Worm (Caenorhabditis elegans): ENCODE results near the gene ceh-89.

The ceh-89 gene

ce11 chrX:14169569-14170031 is 27.9 kb downstream of the ceh-89 start, which contains the start of gene sym-4 (continued):
- no peak for TF ChIP-seq F37B4.10 (GFP tag; IDR thresholded peaks at IDR 0.05)
- TF ChIP-seq aptf-2 (GFP tag; conservative IDR thresholded peaks at IDR 0.05): no peak
- peak; percentile 89 for TF ChIP-seq zfh-2 (GFP tag; conservative IDR thresholded peaks at IDR 0.05)
- TF ChIP-seq ztf-26 (tag; optimal IDR thresholded peaks at IDR 0.05): peak; percentile 89
- no peak for TF ChIP-seq Y95B8A.8 (GFP tag; IDR thresholded peaks at IDR 0.05)
- peak; percentile 98 for TF ChIP-seq attf-5 (GFP tag; optimal IDR thresholded peaks at IDR 0.05)
- peak; percentile 85 for TF ChIP-seq C06A6.2 (GFP tag; conservative IDR thresholded peaks at IDR 0.05)
- TF ChIP-seq lag-1 (GFP tag; IDR thresholded peaks at IDR 0.05): no peak
- TF ChIP-seq let-607 (tag; optimal IDR thresholded peaks at IDR 0.05): peak; percentile 69
- peak; percentile 15 for TF ChIP-seq lsy-27 (tag; optimal IDR thresholded peaks at IDR 0.05; ENCODE audit: borderline replicate concordance, insufficient read depth)
- peak; percentile 100 for TF ChIP-seq nhr-80 (tag; optimal IDR thresholded peaks at IDR 0.05)
- TF ChIP-seq somi-1 (GFP tag; optimal IDR thresholded peaks at IDR 0.05): peak; percentile 69
- TF ChIP-seq F33H1.4 (GFP tag; IDR thresholded peaks at IDR 0.05): no peak
- no peak for TF ChIP-seq B0019.2 (GFP tag; conservative IDR thresholded peaks at IDR 0.05)
- no peak for TF ChIP-seq egl-18 (GFP tag; IDR thresholded peaks at IDR 0.05)
- no peak for TF ChIP-seq zim-3 (tag; optimal IDR thresholded peaks at IDR 0.05)
- TF ChIP-seq cebp-1 (GFP tag; IDR thresholded peaks at IDR 0.05): peak; percentile 80
- TF ChIP-seq cebp-1 (tag; optimal IDR thresholded peaks at IDR 0.05): peak; percentile 93
- peak; percentile 89 for TF ChIP-seq B0336.3 (GFP tag; IDR thresholded peaks at IDR 0.05)
- peak; percentile 78 for TF ChIP-seq atf-7 (tag; optimal IDR thresholded peaks at IDR 0.05)
- TF ChIP-seq let-526 (GFP tag; IDR thresholded peaks at IDR 0.05): peak; percentile 83; the same call in 1 of the 2 replicates
- TF ChIP-seq ZK185.1 (tag; optimal IDR thresholded peaks at IDR 0.05; ENCODE audit: poor library complexity, severe bottlenecking): peak; percentile 67
- TF ChIP-seq nhr-120 (GFP tag; IDR thresholded peaks at IDR 0.05): no peak
- TF ChIP-seq mes-4 (tag; optimal IDR thresholded peaks at IDR 0.05): no peak
- TF ChIP-seq him-1 (tag; optimal IDR thresholded peaks at IDR 0.05): no peak
- TF ChIP-seq ceh-58 (GFP tag; IDR thresholded peaks at IDR 0.05): no peak
- peak; percentile 79 for TF ChIP-seq ztf-22 (GFP tag; optimal IDR thresholded peaks at IDR 0.05)
- no peak for TF ChIP-seq snpc-1.1 (tag; optimal IDR thresholded peaks at IDR 0.05; ENCODE audit: insufficient read depth)
- TF ChIP-seq madf-8 (GFP tag; conservative IDR thresholded peaks at IDR 0.05): no peak
- no peak for TF ChIP-seq ceh-79 (tag; optimal IDR thresholded peaks at IDR 0.05)
- TF ChIP-seq Y53G8AR.9 (GFP tag; conservative IDR thresholded peaks at IDR 0.05): peak; percentile 82; the same call in 1 of the 2 replicates
- TF ChIP-seq tlf-1 (GFP tag; optimal IDR thresholded peaks at IDR 0.05): peak; percentile 24
- TF ChIP-seq ztf-28 (GFP tag; IDR thresholded peaks at IDR 0.05): no peak
- TF ChIP-seq ceh-91 (GFP tag; IDR thresholded peaks at IDR 0.05): no peak
- no peak for TF ChIP-seq sea-2 (GFP tag; IDR thresholded peaks at IDR 0.05)
- TF ChIP-seq hmg-20 (GFP tag; IDR thresholded peaks at IDR 0.05): no peak
- TF ChIP-seq T26A5.8 (tag; optimal IDR thresholded peaks at IDR 0.05): no peak
- TF ChIP-seq nhr-27 (tag; optimal IDR thresholded peaks at IDR 0.05): no peak
- TF ChIP-seq cebp-2 (GFP tag; IDR thresholded peaks at IDR 0.05): no peak
- no peak for TF ChIP-seq ceh-40 (GFP tag; IDR thresholded peaks at IDR 0.05)
- TF ChIP-seq hrde-1 (tag; optimal IDR thresholded peaks at IDR 0.05; ENCODE audit: borderline replicate concordance): no peak
- no peak for TF ChIP-seq F39B2.1 (GFP tag; IDR thresholded peaks at IDR 0.05)
- no peak for TF ChIP-seq attf-6 (GFP tag; IDR thresholded peaks at IDR 0.05)
- peak; percentile 85 for TF ChIP-seq K12H6.12 (tag; optimal IDR thresholded peaks at IDR 0.05)
- no peak for TF ChIP-seq Y79H2A.3 (GFP tag; conservative IDR thresholded peaks at IDR 0.05)
- peak; percentile 64 for TF ChIP-seq gei-17 (GFP tag; optimal IDR thresholded peaks at IDR 0.05)
- TF ChIP-seq nhr-90 (tag; optimal IDR thresholded peaks at IDR 0.05): peak; percentile 91
- no peak for TF ChIP-seq tbx-9 (tag; optimal IDR thresholded peaks at IDR 0.05; ENCODE audit: borderline replicate concordance)
- no peak for TF ChIP-seq hlh-26 (GFP tag; conservative IDR thresholded peaks at IDR 0.05)

All from whole organism, young adult.